Worm (Caenorhabditis elegans) whole organism, L4 larva: ENCODE results near the gene F08G2.7.

Source experiments
- F26F4.8 ChIP-seq: fragments of 200-800 bp; sonication (Bioruptor generic); conservative IDR thresholded peaks from 2 replicates; pipeline ENCODE4 v1.3.6; 2022; ENCODE audit warnings: missing genetic modification characterization, missing compliant biosample characterization
- F44E2.7 ChIP-seq: fragments of 200-800 bp; sonication (Bioruptor generic); IDR thresholded peaks from 2 replicates; pipeline ENCODE4 v2.1.2; 2022; ENCODE audit warnings: missing genetic modification characterization, missing compliant biosample characterization
- R02D3.7 ChIP-seq: fragments of 150-350 bp; sonication (generic microtip); optimal IDR thresholded peaks from 3 replicates; lab custom pipeline; 2014; ENCODE audit warnings: missing biosample characterization, missing genetic modification characterization
- ZK546.5 ChIP-seq, 2 experiments: sonication (generic microtip); optimal IDR thresholded peaks; 2 replicates each; lab custom pipeline; 2017; ENCODE audit warnings: missing biosample characterization in 2 of 2, missing genetic modification characterization in 2 of 2
- aly-2 ChIP-seq: sonication (generic microtip); optimal IDR thresholded peaks from 2 replicates; lab custom pipeline; 2018; ENCODE audit warnings: missing biosample characterization, missing genetic modification characterization
- ama-1 ChIP-seq: fragments of 150-350 bp; optimal IDR thresholded peaks from 2 replicates; lab custom pipeline; 2014; ENCODE audit warnings: inconsistent platforms, mixed read lengths
- ceh-28 ChIP-seq: fragments of 150-350 bp; optimal IDR thresholded peaks from 2 replicates; lab custom pipeline; 2014; ENCODE audit warnings: missing biosample characterization, missing genetic modification reagents, missing genetic modification characterization
- ceh-44 ChIP-seq: fragments of 200-800 bp; sonication (Bioruptor generic); IDR thresholded peaks from 2 replicates; pipeline ENCODE4 v1.3.6; 2022; ENCODE audit warnings: missing genetic modification reagents, missing genetic modification characterization, missing compliant biosample characterization
- ceh-82 ChIP-seq: sonication (generic microtip); optimal IDR thresholded peaks from 2 replicates; lab custom pipeline; 2017; ENCODE audit warnings: missing biosample characterization, missing genetic modification characterization
- ces-1 ChIP-seq: fragments of 150-350 bp; sonication (generic microtip); optimal IDR thresholded peaks from 4 replicates; lab custom pipeline; 2014; ENCODE audit warnings: missing biosample characterization, missing genetic modification reagents, missing genetic modification characterization
- cey-2 ChIP-seq: sonication (generic microtip); optimal IDR thresholded peaks from 3 replicates; lab custom pipeline; 2017; ENCODE audit warnings: missing genetic modification characterization, mild to moderate bottlenecking, missing compliant biosample characterization, antibody characterized with exemption, borderline replicate concordance; ENCODE audit not compliant: insufficient read depth
- ctbp-1 ChIP-seq: fragments of 200-800 bp; sonication (Bioruptor generic); IDR thresholded peaks from 2 replicates; pipeline ENCODE4 v1.3.6; 2022; ENCODE audit warnings: missing genetic modification reagents, missing genetic modification characterization, missing compliant biosample characterization
- daf-12 ChIP-seq: fragments of 150-350 bp; optimal IDR thresholded peaks from 2 replicates; lab custom pipeline; 2014; ENCODE audit warnings: missing biosample characterization, missing genetic modification reagents, missing genetic modification characterization
- dmd-8 ChIP-seq: fragments of 200-800 bp; sonication (Bioruptor generic); IDR thresholded peaks from 2 replicates; pipeline ENCODE4 v1.3.6; 2022; ENCODE audit warnings: missing genetic modification characterization, missing compliant biosample characterization
- dpl-1 ChIP-seq: fragments of 150-350 bp; optimal IDR thresholded peaks from 2 replicates; lab custom pipeline; 2014; ENCODE audit warnings: missing biosample characterization, missing genetic modification reagents, missing genetic modification characterization
- egl-27 ChIP-seq: sonication (generic microtip); optimal IDR thresholded peaks from 3 replicates; lab custom pipeline; 2017; ENCODE audit warnings: missing biosample characterization, missing genetic modification reagents, missing genetic modification characterization
- fkh-10 ChIP-seq: fragments of 150-350 bp; optimal IDR thresholded peaks from 2 replicates; lab custom pipeline; 2014; ENCODE audit warnings: missing biosample characterization, missing genetic modification reagents, missing genetic modification characterization
- gei-8 ChIP-seq: fragments of 200-800 bp; sonication (Bioruptor generic); optimal IDR thresholded peaks from 2 replicates; lab custom pipeline; 2018; ENCODE audit warnings: mild to moderate bottlenecking, missing genetic modification characterization, missing compliant biosample characterization
- hlh-11 ChIP-seq: fragments of 200-800 bp; sonication (Bioruptor generic); optimal IDR thresholded peaks from 2 replicates; lab custom pipeline; 2018; ENCODE audit warnings: mild to moderate bottlenecking, missing genetic modification characterization, missing compliant biosample characterization
- hmg-1.1 ChIP-seq: fragments of 200-800 bp; sonication (Bioruptor generic); IDR thresholded peaks from 2 replicates; pipeline ENCODE4 v1.3.6; 2022; ENCODE audit warnings: missing genetic modification reagents, missing genetic modification characterization, missing compliant biosample characterization
- jun-1 ChIP-seq: fragments of 150-350 bp; optimal IDR thresholded peaks from 2 replicates; lab custom pipeline; 2014; ENCODE audit warnings: missing biosample characterization, missing genetic modification reagents, missing genetic modification characterization
- lim-7 ChIP-seq: fragments of 200-800 bp; sonication (Bioruptor generic); IDR thresholded peaks from 2 replicates; pipeline ENCODE4 v1.3.6; 2022; ENCODE audit warnings: missing genetic modification characterization, missing compliant biosample characterization
- lin-13 ChIP-seq: fragments of 150-350 bp; optimal IDR thresholded peaks from 2 replicates; lab custom pipeline; 2014; ENCODE audit warnings: missing biosample characterization, missing genetic modification reagents, missing genetic modification characterization
- lin-29 ChIP-seq: fragments of 200-800 bp; sonication (Bioruptor generic); IDR thresholded peaks from 2 replicates; pipeline ENCODE4 v1.3.6; 2022; ENCODE audit warnings: missing genetic modification reagents, missing genetic modification characterization, missing compliant biosample characterization
- lsy-2 ChIP-seq, 2 experiments: fragments of 150-350 bp in 1 of 2; sonication (generic microtip) in 1 of 2; optimal IDR thresholded peaks; 2 replicates each; lab custom pipeline; 2014 to 2017; ENCODE audit warnings: missing biosample characterization in 2 of 2, missing genetic modification characterization in 2 of 2
- madf-9 ChIP-seq: fragments of 200-800 bp; sonication (Bioruptor generic); conservative IDR thresholded peaks from 2 replicates; pipeline ENCODE4 v1.3.6; 2022; ENCODE audit warnings: missing genetic modification reagents, missing genetic modification characterization, missing compliant biosample characterization
- mep-1 ChIP-seq: fragments of 150-350 bp; sonication (generic microtip); optimal IDR thresholded peaks from 3 replicates; lab custom pipeline; 2014; ENCODE audit warnings: missing biosample characterization, missing genetic modification characterization
- mxl-2 ChIP-seq: fragments of 200-800 bp; sonication (Bioruptor generic); conservative IDR thresholded peaks from 2 replicates; pipeline ENCODE4 v1.3.6; 2022; ENCODE audit warnings: missing genetic modification reagents, missing genetic modification characterization, missing compliant biosample characterization
- nhr-10 ChIP-seq: fragments of 150-350 bp; optimal IDR thresholded peaks from 2 replicates; lab custom pipeline; 2014; ENCODE audit warnings: missing biosample characterization, missing genetic modification characterization
- nhr-41 ChIP-seq: fragments of 200-800 bp; sonication (Bioruptor generic); IDR thresholded peaks from 2 replicates; pipeline ENCODE4 v1.3.6; 2022; ENCODE audit warnings: missing genetic modification reagents, missing genetic modification characterization, missing compliant biosample characterization
- nhr-42 ChIP-seq: fragments of 200-800 bp; sonication (Bioruptor generic); IDR thresholded peaks from 2 replicates; pipeline ENCODE4 v1.3.6; 2022; ENCODE audit warnings: missing genetic modification characterization, missing compliant biosample characterization
- nhr-6 ChIP-seq: fragments of 150-350 bp; optimal IDR thresholded peaks from 2 replicates; lab custom pipeline; 2014; ENCODE audit warnings: missing biosample characterization, missing genetic modification characterization
- pha-4 ChIP-seq, 2 experiments: fragments of 150-350 bp in 1 of 2; fragments of 200-800 bp in 1 of 2; sonication (Bioruptor generic) in 1 of 2; IDR thresholded peaks in 1 of 2; optimal IDR thresholded peaks in 1 of 2; 2 replicates each; pipeline versions ENCODE4 v1.3.6 to Lab custom; 2014 to 2022; ENCODE audit warnings: missing genetic modification characterization in 2 of 2, missing genetic modification reagents in 2 of 2, missing biosample characterization in 1 of 2, missing compliant biosample characterization in 1 of 2
- php-3 ChIP-seq: fragments of 200-800 bp; sonication (Bioruptor generic); IDR thresholded peaks from 2 replicates; pipeline ENCODE4 v1.3.6; 2022; ENCODE audit warnings: missing genetic modification reagents, missing genetic modification characterization, missing compliant biosample characterization
- saeg-2 ChIP-seq: fragments of 200-800 bp; sonication (Bioruptor generic); IDR thresholded peaks from 2 replicates; pipeline ENCODE4 v1.3.6; 2022; ENCODE audit warnings: missing genetic modification reagents, missing genetic modification characterization, missing compliant biosample characterization
- set-16 ChIP-seq: fragments of 200-800 bp; sonication (Bioruptor generic); IDR thresholded peaks from 2 replicates; pipeline ENCODE4 v1.3.6; 2022; ENCODE audit warnings: missing genetic modification reagents, missing genetic modification characterization, missing compliant biosample characterization
- skn-1 ChIP-seq: fragments of 150-350 bp; optimal IDR thresholded peaks from 2 replicates; lab custom pipeline; 2014; ENCODE audit warnings: missing biosample characterization, missing genetic modification characterization
- vab-7 ChIP-seq: fragments of 200-800 bp; sonication (Bioruptor generic); IDR thresholded peaks from 2 replicates; pipeline ENCODE4 v1.3.6; 2022; ENCODE audit warnings: missing genetic modification reagents, missing genetic modification characterization, missing compliant biosample characterization
- zag-1 ChIP-seq: fragments of 150-350 bp; optimal IDR thresholded peaks from 2 replicates; lab custom pipeline; 2014; ENCODE audit warnings: missing biosample characterization, missing genetic modification characterization
- zfp-2 ChIP-seq: sonication (generic microtip); optimal IDR thresholded peaks from 2 replicates; lab custom pipeline; 2016; ENCODE audit warnings: mild to moderate bottlenecking, missing genetic modification characterization, missing compliant biosample characterization
- zip-11 ChIP-seq: fragments of 200-800 bp; sonication (Bioruptor generic); IDR thresholded peaks from 2 replicates; pipeline ENCODE4 v1.3.6; 2022; ENCODE audit warnings: missing genetic modification characterization, missing compliant biosample characterization
- zip-2 ChIP-seq: fragments of 150-350 bp; optimal IDR thresholded peaks from 2 replicates; lab custom pipeline; 2014; ENCODE audit warnings: missing biosample characterization, missing genetic modification characterization
- ztf-11 ChIP-seq: fragments of 150-350 bp; optimal IDR thresholded peaks from 2 replicates; lab custom pipeline; 2014; ENCODE audit warnings: missing biosample characterization, missing genetic modification characterization
- ztf-7 ChIP-seq: fragments of 150-350 bp; optimal IDR thresholded peaks from 2 replicates; lab custom pipeline; 2014; ENCODE audit warnings: missing biosample characterization, missing genetic modification characterization

Gene F08G2.7

ce11 chrII:13813950-13814349, 27.0 kb downstream of the F08G2.7 start (continued):
- TF ChIP-seq daf-12, result no peak
- 0 out of 2 replicates have a peak, but pooled peaks have one; percentile 11 for TF ChIP-seq php-3 (GFP tag; lab: Robert Waterston, UW)
- no peak for TF ChIP-seq zip-11 (GFP tag; lab: Robert Waterston, UW)
- TF ChIP-seq lin-29 (GFP tag; lab: Robert Waterston, UW), result no peak
- peak; percentile 30; the same call in 1 of the 2 replicates for TF ChIP-seq nhr-42
- peak; percentile 82 for TF ChIP-seq hlh-11 (tag; lab: Kevin White, UChicago)
- TF ChIP-seq aly-2, result no peak
- TF ChIP-seq lim-7, result no peak
- TF ChIP-seq zip-2 (tag; lab: Kevin White, UChicago), result no peak
- TF ChIP-seq set-16 (GFP tag; lab: Robert Waterston, UW), result no peak
- no peak for TF ChIP-seq gei-8 (GFP tag; lab: Kevin White, UChicago)
- no peak for TF ChIP-seq dmd-8
- no peak for TF ChIP-seq madf-9 (GFP tag; lab: Robert Waterston, UW)
- no peak for TF ChIP-seq ama-1 (lab: Kevin White, UChicago)
- TF ChIP-seq dpl-1 (GFP tag; lab: Kevin White, UChicago), result no peak
- no peak for TF ChIP-seq vab-7
- TF ChIP-seq ceh-28, result no peak
- no peak for TF ChIP-seq ceh-82 (tag; lab: Kevin White, UChicago)
- TF ChIP-seq zag-1 (tag; lab: Kevin White, UChicago), result no peak
- TF ChIP-seq skn-1, result no peak
- TF ChIP-seq jun-1 (tag; lab: Kevin White, UChicago), result no peak
- no peak for TF ChIP-seq mxl-2
- TF ChIP-seq ztf-11 (tag; lab: Kevin White, UChicago), result no peak
- TF ChIP-seq zfp-2, result no peak
- no peak for TF ChIP-seq mep-1 (tag; lab: Kevin White, UChicago)

DNA sequence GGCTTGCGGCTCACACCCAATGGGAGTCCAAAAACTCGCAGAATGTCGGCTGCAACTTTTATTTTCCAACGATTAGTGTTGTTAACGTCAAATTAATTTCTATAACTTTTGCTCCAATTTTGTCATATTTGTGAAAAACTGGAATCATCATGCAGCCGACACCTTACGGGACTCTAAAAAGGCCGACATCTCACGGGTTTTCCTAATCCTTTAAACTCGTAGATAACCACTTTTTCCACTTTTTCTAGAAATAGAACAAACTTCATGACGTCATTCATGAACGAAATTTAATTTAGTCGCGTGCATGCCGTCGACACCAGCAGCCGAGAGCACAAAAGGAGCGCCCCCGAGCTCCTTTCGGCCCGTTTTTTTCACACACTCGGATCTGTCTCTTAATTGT, 27.5 kb downstream of the F08G2.7 start:
- TF ChIP-seq nhr-41 (GFP tag; lab: Robert Waterston, UW), result no peak
- peak; percentile 79 for TF ChIP-seq ces-1 (GFP tag; lab: Kevin White, UChicago)
- TF ChIP-seq ctbp-1 (GFP tag; lab: Robert Waterston, UW), result peak; percentile 49; the same call in 1 of the 2 replicates
- TF ChIP-seq lsy-2 (tag; optimal IDR thresholded peaks at IDR 0.05; lab: Kevin White, UChicago), result peak in 1 of 2 experiments; percentile 0

DNA sequence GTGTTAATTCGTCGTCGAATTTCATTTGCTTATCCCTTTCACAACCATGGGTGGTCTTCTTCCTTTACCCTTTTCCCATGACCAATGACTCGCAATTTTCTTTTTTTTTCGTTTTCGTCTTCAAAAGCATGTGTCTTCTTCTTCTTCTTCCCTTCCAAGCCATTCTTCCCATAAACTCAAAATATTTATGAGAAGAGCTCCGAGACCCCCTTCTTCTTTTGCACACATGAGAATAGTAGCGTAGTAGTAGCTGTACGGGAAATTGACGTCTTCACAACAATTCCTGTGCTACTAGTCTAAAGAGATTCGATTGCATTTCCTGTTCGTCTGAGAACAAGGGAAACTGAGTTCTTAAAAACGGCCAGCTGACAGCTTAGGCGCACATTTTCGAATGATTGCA, 28.6 kb downstream of the F08G2.7 start:
- TF ChIP-seq fkh-10 (GFP tag; lab: Kevin White, UChicago), result peak; percentile 57
- no peak for TF ChIP-seq F44E2.7 (GFP tag; lab: Robert Waterston, UW)

DNA sequence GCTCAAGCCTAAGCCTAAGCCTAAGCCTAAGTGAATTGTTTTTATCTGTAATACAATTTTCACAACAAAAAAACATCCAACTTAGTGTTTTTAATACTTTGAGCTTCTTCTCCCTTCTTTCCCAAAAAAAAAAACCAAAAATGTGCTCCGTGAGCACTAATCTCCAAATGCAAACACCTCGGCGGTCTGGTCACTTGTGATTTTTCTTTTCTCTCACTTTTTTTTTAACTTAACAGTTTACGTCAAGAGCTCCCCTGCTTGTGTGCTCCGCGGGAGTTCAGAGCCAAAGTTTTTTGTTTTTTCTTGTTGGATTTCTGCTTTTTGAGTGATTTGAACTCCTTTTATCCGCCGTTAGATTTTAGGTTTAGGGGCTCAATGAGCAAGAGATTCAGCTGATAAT, 34.7 kb downstream of the F08G2.7 start:
- TF ChIP-seq lin-13 (GFP tag; lab: Kevin White, UChicago) (no peak), nhr-10 (tag; lab: Kevin White, UChicago) (no peak), ZK546.5 (tag; optimal IDR thresholded peaks at IDR 0.05; lab: Kevin White, UChicago) (no peak), R02D3.7 (no peak), cey-2 (tag; lab: Kevin White, UChicago) (no peak), ceh-44 (GFP tag; lab: Robert Waterston, UW) (no peak), nhr-6 (tag; lab: Kevin White, UChicago) (no peak), ztf-7 (tag; lab: Kevin White, UChicago) (no peak), F26F4.8 (GFP tag; lab: Robert Waterston, UW) (no peak), gei-8 (GFP tag; lab: Kevin White, UChicago) (no peak), zag-1 (tag; lab: Kevin White, UChicago) (no peak), madf-9 (GFP tag; lab: Robert Waterston, UW) (no peak), php-3 (GFP tag; lab: Robert Waterston, UW) (no peak), egl-27 (tag; lab: Kevin White, UChicago) (no peak), saeg-2 (GFP tag; lab: Robert Waterston, UW) (no peak), pha-4 (GFP tag; IDR thresholded peaks at IDR 0.05; lab: Robert Waterston, UW) (no peak), pha-4 (tag; optimal IDR thresholded peaks at IDR 0.05; lab: Kevin White, UChicago) (no peak), hmg-1.1 (GFP tag; lab: Robert Waterston, UW) (no peak)
- TF ChIP-seq, all 104 proteins: peak for 0
